Worm (Caenorhabditis elegans) whole organism, L4 larva: ENCODE results near the gene dna-2.

ENCODE experiments used
- fkh-10 ChIP-seq: fragments of 150-350 bp; optimal IDR thresholded peaks from 2 replicates; lab custom pipeline; 2014; ENCODE audit warnings: missing biosample characterization, missing genetic modification reagents, missing genetic modification characterization
- fos-1 ChIP-seq: fragments of 150-350 bp; optimal IDR thresholded peaks from 2 replicates; lab custom pipeline; 2014; ENCODE audit warnings: missing biosample characterization, missing genetic modification characterization
- mep-1 ChIP-seq: fragments of 150-350 bp; sonication (generic microtip); optimal IDR thresholded peaks from 3 replicates; lab custom pipeline; 2014; ENCODE audit warnings: missing biosample characterization, missing genetic modification characterization
- nhr-237 ChIP-seq: sonication (generic microtip); optimal IDR thresholded peaks from 2 replicates; lab custom pipeline; 2017; ENCODE audit warnings: missing biosample characterization, missing genetic modification characterization

DNA sequence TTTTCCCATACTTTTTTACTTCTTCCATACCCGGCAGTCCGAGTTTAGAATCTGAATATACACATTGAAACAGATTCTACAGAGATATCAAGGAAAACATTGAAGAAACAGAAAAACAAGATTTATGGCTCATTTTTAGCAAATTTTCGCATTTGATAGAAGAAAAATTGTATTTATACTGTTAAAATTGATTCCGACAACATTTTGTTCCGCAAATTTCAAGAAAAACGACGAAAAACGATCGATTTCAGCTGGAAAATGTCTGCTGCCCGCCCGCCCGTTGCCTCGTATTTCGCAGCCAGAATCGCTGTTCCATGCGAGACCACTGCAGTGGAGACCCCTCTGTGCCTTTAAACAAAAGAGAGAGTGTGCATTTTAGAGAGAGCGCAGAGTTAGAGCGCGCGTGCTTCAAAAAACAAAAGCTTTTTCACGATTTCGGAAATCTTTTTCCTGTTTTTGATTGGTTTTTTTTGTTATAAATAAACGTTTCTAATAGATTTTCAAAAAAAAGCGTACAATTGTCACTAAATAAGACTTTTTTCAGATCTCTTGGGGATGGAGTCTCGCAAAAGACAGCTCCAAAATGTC, at the start of gene dna-2, which contains the start of gene patr-1:
- TF ChIP-seq nhr-237 (tag; lab: Kevin White, UChicago) (no peak), fkh-10 (GFP tag; lab: Kevin White, UChicago) (no peak), mep-1 (peak; percentile 55), fos-1 (no peak)
